Worm (Caenorhabditis elegans) whole organism, L1 larva: Measurements from ENCODE around the gene ugt-44.

Source experiments
- C04F5.9 ChIP-seq: sonication (generic microtip); optimal IDR thresholded peaks from 2 replicates; lab custom pipeline; 2016; ENCODE audit warnings: missing genetic modification characterization, missing compliant biosample characterization
- C16A3.4 ChIP-seq: fragments of 150-350 bp; optimal IDR thresholded peaks from 2 replicates; lab custom pipeline; 2014; ENCODE audit warnings: missing biosample characterization, missing genetic modification characterization
- C34B4.2 ChIP-seq: sonication (generic microtip); optimal IDR thresholded peaks from 2 replicates; lab custom pipeline; 2017; ENCODE audit warnings: mild to moderate bottlenecking, missing genetic modification characterization, missing compliant biosample characterization
- F16B12.6 ChIP-seq: fragments of 150-350 bp; optimal IDR thresholded peaks from 2 replicates; lab custom pipeline; 2014; ENCODE audit warnings: missing biosample characterization, missing genetic modification characterization
- Y116A8C.19 ChIP-seq: sonication (generic microtip); optimal IDR thresholded peaks from 2 replicates; lab custom pipeline; 2016; ENCODE audit warnings: missing compliant biosample characterization, missing genetic modification characterization, borderline replicate concordance
- ama-1 ChIP-seq: fragments of 150-350 bp; optimal IDR thresholded peaks from 2 replicates; lab custom pipeline; 2014
- ceh-8 ChIP-seq: fragments of 200-800 bp; sonication (Bioruptor generic); optimal IDR thresholded peaks from 2 replicates; lab custom pipeline; 2018; ENCODE audit warnings: mild to moderate bottlenecking, missing genetic modification characterization, moderate library complexity, missing compliant biosample characterization
- ceh-82 ChIP-seq, 3 experiments: fragments of 150-350 bp in 1 of 3; sonication (generic microtip) in 2 of 3; optimal IDR thresholded peaks; 2 replicates each; lab custom pipeline; 2014 to 2017; ENCODE audit warnings: missing biosample characterization in 3 of 3, missing genetic modification characterization in 3 of 3
- ceh-88 ChIP-seq: fragments of 200-800 bp; sonication (Bioruptor generic); IDR thresholded peaks from 2 replicates; pipeline ENCODE4 v1.3.6; 2022; ENCODE audit warnings: missing genetic modification characterization, missing compliant biosample characterization
- dpl-1 ChIP-seq, 3 experiments: fragments of 150-350 bp in 2 of 3; sonication (generic microtip) in 1 of 3; optimal IDR thresholded peaks; 2 replicates each; lab custom pipeline; 2014 to 2017; ENCODE audit warnings: missing biosample characterization in 3 of 3, missing genetic modification characterization in 3 of 3, missing genetic modification reagents in 3 of 3
- efl-3 ChIP-seq: fragments of 200-800 bp; sonication (Bioruptor generic); optimal IDR thresholded peaks from 2 replicates; lab custom pipeline; 2018; ENCODE audit warnings: mild to moderate bottlenecking, missing genetic modification characterization, missing compliant biosample characterization
- elt-2 ChIP-seq: sonication (generic microtip); optimal IDR thresholded peaks from 2 replicates; lab custom pipeline; 2016; ENCODE audit warnings: missing genetic modification characterization, mild to moderate bottlenecking, inconsistent platforms, missing compliant biosample characterization, missing genetic modification reagents
- elt-3 ChIP-seq, 6 experiments: fragments of 150-350 bp in 1 of 6; sonication (generic microtip); optimal IDR thresholded peaks; 2 replicates each; lab custom pipeline; 2017 to 2018; ENCODE audit warnings: missing biosample characterization in 6 of 6, missing genetic modification characterization in 6 of 6, inconsistent platforms in 1 of 6
- ets-5 ChIP-seq: fragments of 200-800 bp; sonication (Bioruptor generic); IDR thresholded peaks from 2 replicates; pipeline ENCODE4 v1.3.6; 2022; ENCODE audit warnings: missing genetic modification characterization, missing compliant biosample characterization
- fkh-10 ChIP-seq: sonication (generic microtip); optimal IDR thresholded peaks from 2 replicates; lab custom pipeline; 2017; ENCODE audit warnings: missing biosample characterization, missing genetic modification reagents, missing genetic modification characterization
- fkh-8 ChIP-seq: sonication (generic microtip); optimal IDR thresholded peaks from 2 replicates; lab custom pipeline; 2016; ENCODE audit warnings: mild to moderate bottlenecking, missing genetic modification characterization, missing compliant biosample characterization
- fos-1 ChIP-seq: fragments of 150-350 bp; optimal IDR thresholded peaks from 2 replicates; lab custom pipeline; 2014; ENCODE audit warnings: missing biosample characterization, missing genetic modification characterization
- grh-1 ChIP-seq: fragments of 200-800 bp; sonication (Bioruptor generic); IDR thresholded peaks from 2 replicates; pipeline ENCODE4 v1.3.6; 2022; ENCODE audit warnings: missing genetic modification reagents, missing genetic modification characterization, missing compliant biosample characterization
- hlh-4 ChIP-seq: sonication (generic microtip); optimal IDR thresholded peaks from 2 replicates; lab custom pipeline; 2016; ENCODE audit warnings: mild to moderate bottlenecking, missing genetic modification characterization, missing compliant biosample characterization
- irx-1 ChIP-seq: sonication (generic microtip); optimal IDR thresholded peaks from 2 replicates; lab custom pipeline; 2016; ENCODE audit warnings: missing genetic modification characterization, missing compliant biosample characterization
- lin-13 ChIP-seq: fragments of 150-350 bp; optimal IDR thresholded peaks from 2 replicates; lab custom pipeline; 2014; ENCODE audit warnings: missing biosample characterization, missing genetic modification reagents, missing genetic modification characterization
- lin-35 ChIP-seq, 2 experiments: fragments of 150-350 bp; optimal IDR thresholded peaks; 2 replicates each; lab custom pipeline; 2014; ENCODE audit warnings: missing biosample characterization in 2 of 2, missing genetic modification characterization in 2 of 2, missing genetic modification reagents in 2 of 2
- lin-39 ChIP-seq: fragments of 150-350 bp; optimal IDR thresholded peaks from 2 replicates; lab custom pipeline; 2014; ENCODE audit warnings: missing biosample characterization, missing genetic modification reagents, missing genetic modification characterization
- lir-3 ChIP-seq: sonication (generic microtip); optimal IDR thresholded peaks from 2 replicates; lab custom pipeline; 2016; ENCODE audit warnings: mild to moderate bottlenecking, missing genetic modification characterization, moderate library complexity, missing compliant biosample characterization; ENCODE audit not compliant: poor library complexity
- lsy-2 ChIP-seq, 2 experiments: fragments of 150-350 bp; optimal IDR thresholded peaks; 2 replicates each; lab custom pipeline; 2014; ENCODE audit warnings: missing biosample characterization in 2 of 2, missing genetic modification characterization in 2 of 2
- mab-9 ChIP-seq: fragments of 200-800 bp; sonication (Bioruptor generic); IDR thresholded peaks from 2 replicates; pipeline ENCODE4 v1.3.6; 2022; ENCODE audit warnings: missing genetic modification reagents, missing genetic modification characterization, missing compliant biosample characterization
- mdl-1 ChIP-seq, 2 experiments: fragments of 150-350 bp; optimal IDR thresholded peaks; 2 replicates each; lab custom pipeline; 2014 to 2017; ENCODE audit warnings: missing biosample characterization in 2 of 2, missing genetic modification characterization in 2 of 2, inconsistent platforms in 1 of 2
- nhr-11 ChIP-seq: fragments of 150-350 bp; optimal IDR thresholded peaks from 2 replicates; lab custom pipeline; 2014; ENCODE audit warnings: missing biosample characterization, missing genetic modification characterization
- nhr-19 ChIP-seq: fragments of 200-800 bp; sonication (Bioruptor generic); conservative IDR thresholded peaks from 2 replicates; pipeline ENCODE4 v1.3.6; 2022; ENCODE audit warnings: missing genetic modification characterization, missing compliant biosample characterization
- nhr-20 ChIP-seq: sonication (generic microtip); optimal IDR thresholded peaks from 2 replicates; lab custom pipeline; 2016; ENCODE audit warnings: mild to moderate bottlenecking, missing genetic modification characterization, missing compliant biosample characterization
- nhr-237 ChIP-seq: fragments of 150-350 bp; optimal IDR thresholded peaks from 2 replicates; lab custom pipeline; 2014; ENCODE audit warnings: missing biosample characterization, missing genetic modification characterization
- nhr-28 ChIP-seq: fragments of 150-350 bp; optimal IDR thresholded peaks from 2 replicates; lab custom pipeline; 2014; ENCODE audit warnings: missing biosample characterization, missing genetic modification characterization
- nhr-47 ChIP-seq: sonication (generic microtip); optimal IDR thresholded peaks from 2 replicates; lab custom pipeline; 2016; ENCODE audit warnings: mild to moderate bottlenecking, missing genetic modification characterization, moderate library complexity, missing compliant biosample characterization
- nhr-71 ChIP-seq: sonication (generic microtip); optimal IDR thresholded peaks from 2 replicates; lab custom pipeline; 2016; ENCODE audit warnings: mild to moderate bottlenecking, missing genetic modification characterization, moderate library complexity, missing compliant biosample characterization
- nhr-76 ChIP-seq: sonication (generic microtip); optimal IDR thresholded peaks from 2 replicates; lab custom pipeline; 2017; ENCODE audit warnings: missing biosample characterization, missing genetic modification characterization
- nhr-77 ChIP-seq: fragments of 150-350 bp; optimal IDR thresholded peaks from 2 replicates; lab custom pipeline; 2014; ENCODE audit warnings: missing biosample characterization, missing genetic modification characterization
- nhr-85 ChIP-seq: sonication (generic microtip); peaks from one replicate; lab custom pipeline; 2016; ENCODE audit warnings: missing genetic modification characterization, inconsistent platforms, missing compliant biosample characterization
- nhr-90 ChIP-seq: sonication (generic microtip); optimal IDR thresholded peaks from 2 replicates; lab custom pipeline; 2016; ENCODE audit warnings: mild to moderate bottlenecking, missing genetic modification characterization, missing compliant biosample characterization; ENCODE audit not compliant: poor library complexity
- pag-3 ChIP-seq: sonication (generic microtip); optimal IDR thresholded peaks from 2 replicates; lab custom pipeline; 2017; ENCODE audit warnings: missing genetic modification characterization, mild to moderate bottlenecking, missing compliant biosample characterization, antibody characterized with exemption, borderline replicate concordance; ENCODE audit not compliant: insufficient read depth
- rnt-1 ChIP-seq: sonication (generic microtip); optimal IDR thresholded peaks from 2 replicates; lab custom pipeline; 2016; ENCODE audit warnings: mild to moderate bottlenecking, missing genetic modification characterization, moderate library complexity, missing compliant biosample characterization
- skn-1 ChIP-seq: fragments of 150-350 bp; optimal IDR thresholded peaks from 2 replicates; lab custom pipeline; 2014; ENCODE audit warnings: missing biosample characterization, missing genetic modification characterization
- snu-23 ChIP-seq: sonication (generic microtip); optimal IDR thresholded peaks from 2 replicates; lab custom pipeline; 2016; ENCODE audit warnings: missing genetic modification characterization, missing compliant biosample characterization
- sox-4 ChIP-seq: sonication (generic microtip); optimal IDR thresholded peaks from 2 replicates; lab custom pipeline; 2016; ENCODE audit warnings: missing genetic modification characterization, missing compliant biosample characterization
- sptf-1 ChIP-seq: fragments of 150-350 bp; optimal IDR thresholded peaks from 2 replicates; lab custom pipeline; 2014; ENCODE audit warnings: missing biosample characterization, missing genetic modification characterization
- tbx-2 ChIP-seq: sonication (generic microtip); optimal IDR thresholded peaks from 2 replicates; lab custom pipeline; 2016; ENCODE audit warnings: missing genetic modification characterization, missing compliant biosample characterization
- unc-130 ChIP-seq: fragments of 150-350 bp; optimal IDR thresholded peaks from 2 replicates; lab custom pipeline; 2017; ENCODE audit warnings: missing biosample characterization, missing genetic modification characterization, inconsistent platforms
- unc-30 ChIP-seq: sonication (generic microtip); optimal IDR thresholded peaks from 2 replicates; lab custom pipeline; 2017; ENCODE audit warnings: missing biosample characterization, missing genetic modification characterization
- unc-86 ChIP-seq: sonication (generic microtip); optimal IDR thresholded peaks from 2 replicates; lab custom pipeline; 2016; ENCODE audit warnings: missing genetic modification characterization, missing compliant biosample characterization
- vab-15 ChIP-seq: sonication (generic microtip); optimal IDR thresholded peaks from 2 replicates; lab custom pipeline; 2017; ENCODE audit warnings: missing genotype, mild to moderate bottlenecking, missing genetic modification characterization, missing compliant biosample characterization
- xbp-1 ChIP-seq: sonication (generic microtip); optimal IDR thresholded peaks from 2 replicates; lab custom pipeline; 2016; ENCODE audit warnings: missing genetic modification characterization, missing compliant biosample characterization
- zag-1 ChIP-seq: fragments of 150-350 bp; optimal IDR thresholded peaks from 2 replicates; lab custom pipeline; 2014; ENCODE audit warnings: missing biosample characterization, missing genetic modification characterization
- ztf-11 ChIP-seq, 2 experiments: sonication (generic microtip); optimal IDR thresholded peaks; 2 replicates each; lab custom pipeline; 2016 to 2017; ENCODE audit warnings: missing genetic modification characterization in 2 of 2, missing biosample characterization in 1 of 2, missing compliant biosample characterization in 1 of 2
- ztf-4 ChIP-seq: fragments of 150-350 bp; optimal IDR thresholded peaks from 2 replicates; lab custom pipeline; 2014; ENCODE audit warnings: missing biosample characterization, missing genetic modification characterization

Gene ugt-44

ce11 chrIV:10503750-10504232 is 34.2 kb downstream of the ugt-44 start:
- TF ChIP-seq rnt-1 (tag; lab: Kevin White, UChicago) (peak; percentile 35), ztf-4 (tag; lab: Kevin White, UChicago) (peak; percentile 39), efl-3 (GFP tag; lab: Kevin White, UChicago) (no peak), fos-1 (tag; lab: Kevin White, UChicago) (peak; percentile 59), ztf-11 (tag; optimal IDR thresholded peaks at IDR 0.05; lab: Kevin White, UChicago) (peak in 1 of 2 experiments; percentile 34), C34B4.2 (tag; lab: Kevin White, UChicago) (no peak), grh-1 (no peak), sox-4 (no peak), zag-1 (tag; lab: Kevin White, UChicago) (peak; percentile 55), tbx-2 (tag; lab: Kevin White, UChicago) (peak; percentile 71), xbp-1 (peak; percentile 40), unc-30 (tag; lab: Kevin White, UChicago) (no peak), nhr-19 (GFP tag; lab: Robert Waterston, UW) (peak; percentile 47; the same call in 1 of the 2 replicates), nhr-76 (no peak), nhr-71 (peak; percentile 88), F16B12.6 (tag; lab: Kevin White, UChicago) (peak; percentile 23), nhr-85 (tag; lab: Kevin White, UChicago) (no peak), nhr-28 (tag; lab: Kevin White, UChicago) (no peak), unc-86 (tag; lab: Kevin White, UChicago) (peak; percentile 73), ceh-88 (GFP tag; lab: Robert Waterston, UW) (0 out of 2 replicates have a peak, but pooled peaks have one; percentile 21), unc-130 (tag; lab: Kevin White, UChicago) (no peak), lin-39 (tag; lab: Kevin White, UChicago) (no peak), C16A3.4 (peak; percentile 16), nhr-77 (tag; lab: Kevin White, UChicago) (peak; percentile 26), irx-1 (peak; percentile 36), lsy-2 (tag; optimal IDR thresholded peaks at IDR 0.05; lab: Kevin White, UChicago) (peak; percentile 11 to 65), nhr-11 (no peak), lin-35 (GFP tag; optimal IDR thresholded peaks at IDR 0.05; lab: Kevin White, UChicago) (peak; percentile 30 to 35), ceh-82 (tag; optimal IDR thresholded peaks at IDR 0.05; lab: Kevin White, UChicago) (peak in 2 of 3 experiments; percentile 18 to 74), nhr-47 (tag; lab: Kevin White, UChicago) (peak; percentile 73), hlh-4 (tag; lab: Kevin White, UChicago) (no peak), ama-1 (lab: Kevin White, UChicago) (peak; percentile 25), ets-5 (GFP tag; lab: Robert Waterston, UW) (no peak), vab-15 (tag; lab: Kevin White, UChicago) (no peak), dpl-1 (GFP tag; optimal IDR thresholded peaks at IDR 0.05; lab: Kevin White, UChicago) (no peak), pag-3 (tag; lab: Kevin White, UChicago) (no peak), skn-1 (tag; lab: Kevin White, UChicago) (peak; percentile 27), nhr-20 (tag; lab: Kevin White, UChicago) (peak; percentile 59), lin-13 (peak; percentile 33), C04F5.9 (tag; lab: Kevin White, UChicago) (no peak), Y116A8C.19 (tag; lab: Kevin White, UChicago) (no peak), fkh-10 (GFP tag; lab: Kevin White, UChicago) (peak; percentile 95), sptf-1 (tag; lab: Kevin White, UChicago) (no peak), snu-23 (GFP tag; lab: Kevin White, UChicago) (peak; percentile 76), nhr-237 (tag; lab: Kevin White, UChicago) (no peak), mab-9 (GFP tag; lab: Robert Waterston, UW) (no peak), ceh-8 (GFP tag; lab: Kevin White, UChicago) (peak; percentile 32), mdl-1 (tag; optimal IDR thresholded peaks at IDR 0.05; lab: Kevin White, UChicago) (peak; percentile 9 to 56), fkh-8 (tag; lab: Kevin White, UChicago) (peak; percentile 91), lir-3 (tag; lab: Kevin White, UChicago) (peak; percentile 14), elt-3 (tag; optimal IDR thresholded peaks at IDR 0.05; lab: Kevin White, UChicago) (no peak), elt-2 (tag; lab: Kevin White, UChicago) (no peak), nhr-90 (tag; lab: Kevin White, UChicago) (no peak)
